Fruit fly (Drosophila melanogaster) whole organism, embryonic: ENCODE results near the gene CG10019.

ENCODE experiments used
- Ada2b ChIP-seq: fragments of 200-800 bp; sonication (Bioruptor generic); IDR thresholded peaks from 2 replicates; pipeline ENCODE4 v1.3.6; 2022; ENCODE audit warnings: missing biosample characterization, missing genetic modification characterization
- CG10321 ChIP-seq: fragments of 200-800 bp; sonication (Bioruptor generic); IDR thresholded peaks from 2 replicates; pipeline ENCODE4 v1.3.6; 2022; ENCODE audit warnings: missing biosample characterization, missing genetic modification characterization
- CG10462 ChIP-seq: fragments of 200-800 bp; sonication (Bioruptor generic); optimal IDR thresholded peaks from 2 replicates; lab custom pipeline; 2016; ENCODE audit warnings: missing biosample characterization, missing genetic modification characterization
- CG11723 ChIP-seq: fragments of 200-800 bp; sonication (Bioruptor generic); optimal IDR thresholded peaks from 2 replicates; lab custom pipeline; 2017; ENCODE audit warnings: missing biosample characterization, mild to moderate bottlenecking, missing genetic modification characterization
- CG12155 ChIP-seq: fragments of 200-800 bp; sonication (Bioruptor generic); optimal IDR thresholded peaks from 3 replicates; lab custom pipeline; 2016; ENCODE audit warnings: missing biosample characterization, missing genetic modification characterization
- CG12744 ChIP-seq: fragments of 200-800 bp; sonication (Bioruptor generic); optimal IDR thresholded peaks from 2 replicates; lab custom pipeline; 2016; ENCODE audit warnings: missing biosample characterization, missing genetic modification characterization
- CG13123 ChIP-seq: fragments of 200-800 bp; sonication (Bioruptor generic); optimal IDR thresholded peaks from 2 replicates; lab custom pipeline; 2016; ENCODE audit warnings: missing biosample characterization, missing genetic modification characterization
- CG1832 ChIP-seq: fragments of 200-800 bp; sonication (Bioruptor generic); optimal IDR thresholded peaks from 2 replicates; lab custom pipeline; 2017; ENCODE audit warnings: missing biosample characterization, mild to moderate bottlenecking, missing genetic modification characterization, inconsistent platforms
- CG18764 ChIP-seq: fragments of 200-800 bp; sonication (Bioruptor generic); optimal IDR thresholded peaks from 3 replicates; lab custom pipeline; 2016; ENCODE audit warnings: missing biosample characterization, missing genetic modification characterization
- CG2889 ChIP-seq: fragments of 200-800 bp; sonication (Bioruptor generic); IDR thresholded peaks from 3 replicates; pipeline ENCODE4 v1.3.6; 2022; ENCODE audit warnings: missing biosample characterization, missing genetic modification characterization
- CG30403 ChIP-seq: fragments of 200-800 bp; sonication (Bioruptor generic); optimal IDR thresholded peaks from 3 replicates; lab custom pipeline; 2016; ENCODE audit warnings: missing biosample characterization, missing genetic modification characterization
- CG3847 ChIP-seq: fragments of 200-800 bp; sonication (Bioruptor generic); IDR thresholded peaks from 2 replicates; pipeline ENCODE4 v1.3.6; 2022; ENCODE audit warnings: missing biosample characterization, missing genetic modification characterization
- CG4404 ChIP-seq: fragments of 200-800 bp; sonication (Bioruptor generic); IDR thresholded peaks from 2 replicates; pipeline ENCODE4 v1.3.6; 2022; ENCODE audit warnings: missing biosample characterization, missing genetic modification characterization
- CG6272 ChIP-seq: fragments of 200-800 bp; sonication (Bioruptor generic); IDR thresholded peaks from 2 replicates; pipeline ENCODE4 v1.3.6; 2022; ENCODE audit warnings: missing biosample characterization, missing genetic modification characterization
- CG6791 ChIP-seq: fragments of 200-800 bp; sonication (Bioruptor generic); IDR thresholded peaks from 3 replicates; pipeline ENCODE4 v1.3.6; 2022; ENCODE audit warnings: missing biosample characterization, missing genetic modification characterization; ENCODE audit not compliant: partially characterized antibody
- CG9817 ChIP-seq: fragments of 200-800 bp; sonication (Bioruptor generic); optimal IDR thresholded peaks from 2 replicates; lab custom pipeline; 2018; ENCODE audit warnings: missing biosample characterization, mild to moderate bottlenecking, missing genetic modification characterization, moderate library complexity
- CoRest ChIP-seq: fragments of 200-800 bp; sonication (Bioruptor generic); optimal IDR thresholded peaks from 3 replicates; lab custom pipeline; 2018; ENCODE audit warnings: missing biosample characterization, mild to moderate bottlenecking, missing genetic modification characterization, moderate library complexity
- D19A ChIP-seq: fragments of 200-800 bp; optimal IDR thresholded peaks from 3 replicates; lab custom pipeline; 2019; ENCODE audit warnings: missing biosample characterization, mild to moderate bottlenecking, missing genetic modification characterization, moderate library complexity
- Doc2 ChIP-seq: fragments of 200-800 bp; sonication (Bioruptor generic); IDR thresholded peaks from 2 replicates; pipeline ENCODE4 v1.3.6; 2022; ENCODE audit warnings: missing biosample characterization, missing genetic modification characterization
- Ets65A ChIP-seq: fragments of 200-800 bp; sonication (Bioruptor generic); peaks from one replicate; lab custom pipeline; 2016; ENCODE audit warnings: missing biosample characterization, missing genetic modification characterization
- MBD-R2 ChIP-seq: fragments of 200-800 bp; sonication (Bioruptor generic); IDR thresholded peaks from 2 replicates; pipeline ENCODE4 v1.3.6; 2022; ENCODE audit warnings: missing biosample characterization, missing genetic modification characterization
- Vsx1 ChIP-seq: fragments of 200-800 bp; sonication (Bioruptor generic); optimal IDR thresholded peaks from 2 replicates; lab custom pipeline; 2017; ENCODE audit warnings: missing biosample characterization, mild to moderate bottlenecking, missing genetic modification characterization, missing genetic modification reagents
- ash1 ChIP-seq: fragments of 200-800 bp; sonication (Bioruptor generic); optimal IDR thresholded peaks from 2 replicates; lab custom pipeline; 2018; ENCODE audit warnings: missing biosample characterization, mild to moderate bottlenecking, missing genetic modification characterization
- bcd ChIP-seq: fragments of 200-800 bp; sonication (Bioruptor generic); optimal IDR thresholded peaks from 2 replicates; lab custom pipeline; 2017; ENCODE audit warnings: missing biosample characterization, mild to moderate bottlenecking, missing genetic modification characterization
- br ChIP-seq: fragments of >200 bp; optimal IDR thresholded peaks from 2 replicates; lab custom pipeline; 2017
- ci ChIP-seq: fragments of 200-800 bp; sonication (Bioruptor generic); IDR thresholded peaks from 3 replicates; pipeline ENCODE4 v1.3.6; 2022; ENCODE audit warnings: missing biosample characterization, missing genetic modification characterization
- dmrt11E ChIP-seq: fragments of 200-800 bp; sonication (Bioruptor generic); optimal IDR thresholded peaks from 3 replicates; lab custom pipeline; 2018; ENCODE audit warnings: missing biosample characterization, mild to moderate bottlenecking, missing genetic modification characterization, moderate library complexity
- dpn ChIP-seq, 2 experiments: fragments of 200-800 bp; sonication (Bioruptor generic); optimal IDR thresholded peaks; 3 replicates each; lab custom pipeline; 2016; ENCODE audit warnings: missing biosample characterization in 2 of 2, missing genetic modification characterization in 2 of 2
- eyg ChIP-seq: fragments of 200-800 bp; sonication (Bioruptor generic); optimal IDR thresholded peaks from 3 replicates; lab custom pipeline; 2016; ENCODE audit warnings: missing biosample characterization, missing genetic modification characterization
- h ChIP-seq: fragments of >200 bp; optimal IDR thresholded peaks from 2 replicates; lab custom pipeline; 2017
- insv ChIP-seq, 2 experiments: fragments of 200-800 bp; sonication (Bioruptor generic); optimal IDR thresholded peaks; 3 replicates each; lab custom pipeline; 2016 to 2018; ENCODE audit warnings: missing biosample characterization in 2 of 2, missing genetic modification characterization in 2 of 2
- inv ChIP-seq: fragments of 200-800 bp; sonication (Bioruptor generic); IDR thresholded peaks from 2 replicates; pipeline ENCODE4 v1.3.6; 2022; ENCODE audit warnings: missing biosample characterization, missing genetic modification characterization; ENCODE audit not compliant: partially characterized antibody
- klu ChIP-seq: fragments of 200-800 bp; sonication (Bioruptor generic); IDR thresholded peaks from 2 replicates; pipeline ENCODE4 v1.3.6; 2022; ENCODE audit warnings: missing biosample characterization, missing genetic modification characterization
- lab ChIP-seq: fragments of 200-800 bp; sonication (Bioruptor generic); optimal IDR thresholded peaks from 3 replicates; lab custom pipeline; 2017; ENCODE audit warnings: missing biosample characterization, missing genetic modification characterization, mild to moderate bottlenecking, moderate library complexity, missing genetic modification reagents
- lbe ChIP-seq: fragments of 200-800 bp; sonication (Bioruptor generic); optimal IDR thresholded peaks from 2 replicates; lab custom pipeline; 2016; ENCODE audit warnings: missing biosample characterization, mild to moderate bottlenecking, missing genetic modification characterization
- pan ChIP-seq, 4 experiments: fragments of >200 bp in 3 of 4; fragments of 200-800 bp in 1 of 4; sonication (Bioruptor generic) in 1 of 4; optimal IDR thresholded peaks in 3 of 4; IDR thresholded peaks in 1 of 4; 2 replicates each; pipeline versions ENCODE4 v1.3.6 to Lab custom; 2017 to 2022; ENCODE audit warnings: missing biosample characterization in 2 of 4, missing genetic modification characterization in 2 of 4, mixed read lengths in 1 of 4
- pzg ChIP-seq: fragments of 200-800 bp; sonication (Bioruptor generic); optimal IDR thresholded peaks from 3 replicates; lab custom pipeline; 2018; ENCODE audit warnings: missing biosample characterization, mild to moderate bottlenecking, missing genetic modification characterization, moderate library complexity
- ro ChIP-seq: fragments of 200-800 bp; sonication (Bioruptor generic); IDR thresholded peaks from 2 replicates; pipeline ENCODE4 v1.3.6; 2022; ENCODE audit warnings: missing biosample characterization, missing genetic modification characterization
- sens ChIP-seq: fragments of 200-800 bp; sonication (Bioruptor generic); peaks from one replicate; lab custom pipeline; 2016; ENCODE audit warnings: missing biosample characterization, missing genetic modification characterization
- sima ChIP-seq: fragments of 200-800 bp; sonication (Bioruptor generic); optimal IDR thresholded peaks from 2 replicates; lab custom pipeline; 2016; ENCODE audit warnings: missing biosample characterization, missing genetic modification characterization
- sisA ChIP-seq: fragments of 200-800 bp; sonication (Bioruptor generic); IDR thresholded peaks from 2 replicates; pipeline ENCODE4 v1.3.6; 2022; ENCODE audit warnings: missing biosample characterization, missing genetic modification characterization
- so ChIP-seq: fragments of 200-800 bp; sonication (Bioruptor generic); IDR thresholded peaks from 3 replicates; pipeline ENCODE4 v1.3.6; 2022; ENCODE audit warnings: missing biosample characterization, missing genetic modification characterization
- ttk ChIP-seq: fragments of 200-800 bp; sonication (Bioruptor generic); IDR thresholded peaks from 2 replicates; pipeline ENCODE4 v2.1.2; 2022; ENCODE audit warnings: missing biosample characterization, missing genetic modification characterization

CG10019 gene

DNA sequence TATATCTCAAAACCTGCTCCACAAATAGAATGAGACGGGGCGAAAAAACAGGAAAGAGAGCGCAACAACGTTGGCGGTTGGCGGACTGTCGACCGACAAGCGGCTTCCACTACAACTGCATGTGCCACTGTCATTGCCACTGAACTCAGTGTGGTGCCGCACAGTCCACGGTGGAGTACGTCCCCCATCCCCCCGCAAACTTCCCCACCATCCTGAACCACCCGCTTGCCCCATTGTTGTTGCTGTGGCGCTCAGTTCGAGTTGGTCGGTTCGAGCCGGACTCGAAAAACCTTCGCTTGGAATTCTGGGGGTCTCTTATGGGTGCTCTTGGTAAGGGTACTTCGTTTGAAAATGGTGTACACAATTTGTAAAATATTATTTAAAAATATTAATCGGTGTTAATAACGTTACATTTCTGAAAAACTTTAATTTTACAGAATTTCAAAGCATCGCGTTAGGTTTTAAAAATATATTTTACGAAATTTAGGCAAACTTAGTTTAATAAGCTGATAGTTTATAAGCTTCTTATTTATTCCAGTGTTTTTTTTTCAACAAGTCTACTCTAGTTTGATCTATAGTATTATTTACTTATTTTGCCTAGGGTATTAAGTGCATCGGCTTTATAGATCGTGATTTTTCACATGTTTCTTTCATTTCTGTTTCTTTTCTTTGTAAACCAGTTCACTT, 42.8 kb downstream of the CG10019 start (continued):
- TF ChIP-seq inv (GFP tag; lab: Robert Waterston, UW) (no peak), CG12155 (GFP tag; lab: Kevin White, UChicago) (no peak), CG6791 (GFP tag; lab: Robert Waterston, UW) (no peak), sens (peak; percentile 88), CG12744 (GFP tag; lab: Kevin White, UChicago) (peak; percentile 22), CG13123 (GFP tag; lab: Kevin White, UChicago) (no peak), CG10462 (no peak), MBD-R2 (GFP tag; lab: Robert Waterston, UW) (no peak), lbe (GFP tag; lab: Kevin White, UChicago) (no peak), lab (peak; percentile 52), sisA (GFP tag; lab: Robert Waterston, UW) (no peak), br (lab: Kevin White, UChicago) (no peak), CG10321 (GFP tag; lab: Robert Waterston, UW) (peak; percentile 50; the same call in 1 of the 2 replicates), ci (GFP tag; lab: Robert Waterston, UW) (no peak; the same call in 2 of the 3 replicates), CG9817 (tag; lab: Kevin White, UChicago) (no peak), klu (GFP tag; lab: Robert Waterston, UW) (0 out of 2 replicates have a peak, but pooled peaks have one; percentile 19), D19A (tag; lab: Kevin White, UChicago) (peak; percentile 99), Doc2 (GFP tag; lab: Robert Waterston, UW) (no peak), CG30403 (peak; percentile 63), ash1 (GFP tag; lab: Kevin White, UChicago) (no peak), CG2889 (GFP tag; lab: Robert Waterston, UW) (no peak), sima (GFP tag; lab: Kevin White, UChicago) (no peak), insv (GFP tag; optimal IDR thresholded peaks at IDR 0.05; lab: Kevin White, UChicago) (no peak), Ets65A (GFP tag; lab: Kevin White, UChicago) (no peak), CG4404 (GFP tag; lab: Robert Waterston, UW) (no peak), ttk (GFP tag; lab: Robert Waterston, UW) (peak; percentile 37; the same call in 1 of the 2 replicates), CG3847 (GFP tag; lab: Robert Waterston, UW) (no peak), CG6272 (GFP tag; lab: Robert Waterston, UW) (no peak), dpn (GFP tag; optimal IDR thresholded peaks at IDR 0.05; lab: Kevin White, UChicago) (peak in 1 of 2 experiments; percentile 7), CG18764 (GFP tag; lab: Kevin White, UChicago) (peak; percentile 14), Ada2b (GFP tag; lab: Robert Waterston, UW) (no peak), CG11723 (peak; percentile 51), h (lab: Kevin White, UChicago) (no peak), Vsx1 (GFP tag; lab: Kevin White, UChicago) (no peak), eyg (no peak), pzg (GFP tag; lab: Kevin White, UChicago) (no peak), bcd (GFP tag; lab: Kevin White, UChicago) (peak; percentile 68), CG1832 (GFP tag; lab: Kevin White, UChicago) (peak; percentile 71), so (GFP tag; lab: Robert Waterston, UW) (no peak), ro (GFP tag; lab: Robert Waterston, UW) (no peak), pan (optimal IDR thresholded peaks at IDR 0.05; lab: Kevin White, UChicago) (no peak), pan (GFP tag; optimal IDR thresholded peaks at IDR 0.05 in 1 of 2, IDR thresholded peaks at IDR 0.05 in 1 of 2) (no peak), CoRest (peak; percentile 81), dmrt11E (peak; percentile 78)
- TF ChIP-seq, all 482 proteins: peak for 197
